Worm (Caenorhabditis elegans): ENCODE results near the gene F44F4.10.
"Not testable (repeated sequence)": the region's sequence is repeated elsewhere in the genome, so short reads cannot be mapped to it uniquely, and the experiment has no call there.

Gene F44F4.10

ce11 chrII:10945446-10945845, 28.4 kb upstream of the F44F4.10 start:
- TF ChIP-seq efl-1 (optimal IDR thresholded peaks at IDR 0.05) (peak; percentile 11 to 17), efl-1 (GFP tag; optimal IDR thresholded peaks at IDR 0.05 in 1 of 2) (peak in 1 of 2 experiments; percentile 86), lin-14 (GFP tag; optimal IDR thresholded peaks at IDR 0.05) (peak; percentile 34), blmp-1 (tag; optimal IDR thresholded peaks at IDR 0.05) (peak; percentile 84), ceh-63 (GFP tag; optimal IDR thresholded peaks at IDR 0.05) (no peak)

- TF ChIP-seq nhr-11 (tag; optimal IDR thresholded peaks at IDR 0.05); ama-1 (optimal IDR thresholded peaks at IDR 0.05); efl-1 (optimal IDR thresholded peaks at IDR 0.05); efl-1 (GFP tag; optimal IDR thresholded peaks at IDR 0.05 in 1 of 2): not testable (repeated sequence)
Measured at ce11 chrII:10941918-10942317, 24.8 kb upstream of the F44F4.10 start, which contains the start of gene R03D7.15. Gene R03D7.15 (plus strand): TSS chrII:10942216.

ce11 chrII:10935336-10935735, 18.3 kb upstream of the F44F4.10 start:
- TF ChIP-seq hpl-2 (GFP tag; optimal IDR thresholded peaks at IDR 0.05), result no peak
- TF ChIP-seq zip-4 (GFP tag; optimal IDR thresholded peaks at IDR 0.05), result no peak
- TF ChIP-seq lir-3 (tag; optimal IDR thresholded peaks at IDR 0.05; ENCODE audit: poor library complexity), result no peak
- no peak for TF ChIP-seq ceh-90 (tag; optimal IDR thresholded peaks at IDR 0.05)
- no peak for TF ChIP-seq nhr-20 (tag; optimal IDR thresholded peaks at IDR 0.05)
- no peak for TF ChIP-seq isw-1 (GFP tag; IDR thresholded peaks at IDR 0.05)
- TF ChIP-seq nhr-77 (tag; optimal IDR thresholded peaks at IDR 0.05), result no peak
- TF ChIP-seq sox-4 (tag; optimal IDR thresholded peaks at IDR 0.05), result no peak

- TF ChIP-seq hlh-17 (GFP tag; optimal IDR thresholded peaks at IDR 0.05; ENCODE audit: borderline replicate concordance) (peak; percentile 8), dpl-1 (GFP tag; optimal IDR thresholded peaks at IDR 0.05) (no peak)
Measured at ce11 chrII:10934786-10935185, 17.7 kb upstream of the F44F4.10 start, which contains the start of gene R03D7.2. Gene R03D7.2 (minus strand): TSS chrII:10935184.

ce11 chrII:10933948-10934722, 17.1 kb upstream of the F44F4.10 start:
- TF ChIP-seq fkh-8 (tag; optimal IDR thresholded peaks at IDR 0.05) (no peak), efl-1 (optimal IDR thresholded peaks at IDR 0.05) (no peak), efl-1 (GFP tag; optimal IDR thresholded peaks at IDR 0.05 in 1 of 2) (peak in 1 of 2 experiments; percentile 9), elt-3 (tag; optimal IDR thresholded peaks at IDR 0.05) (no peak)

ce11 chrII:10932305-10932704, 15.2 kb upstream of the F44F4.10 start:
- TF ChIP-seq swsn-7 (tag; optimal IDR thresholded peaks at IDR 0.05), result no peak
- TF ChIP-seq aly-2 (tag; optimal IDR thresholded peaks at IDR 0.05), result no peak
- no peak for TF ChIP-seq snu-23 (GFP tag; optimal IDR thresholded peaks at IDR 0.05)
- no peak for TF ChIP-seq ceh-88 (GFP tag; IDR thresholded peaks at IDR 0.05)
- no peak for TF ChIP-seq nhr-12 (tag; optimal IDR thresholded peaks at IDR 0.05)
- no peak for TF ChIP-seq mab-9 (GFP tag; IDR thresholded peaks at IDR 0.05)
- no peak for TF ChIP-seq nhr-77 (tag; optimal IDR thresholded peaks at IDR 0.05)
- TF ChIP-seq egl-13 (tag; optimal IDR thresholded peaks at IDR 0.05), result no peak
- no peak for TF ChIP-seq ama-1 (optimal IDR thresholded peaks at IDR 0.05)
- TF ChIP-seq elt-2 (tag; optimal IDR thresholded peaks at IDR 0.05), result no peak
- no peak for TF ChIP-seq hpl-2 (GFP tag; optimal IDR thresholded peaks at IDR 0.05)
- TF ChIP-seq sup-37 (GFP tag; optimal IDR thresholded peaks at IDR 0.05), result no peak
- no peak for TF ChIP-seq mdl-1 (tag; optimal IDR thresholded peaks at IDR 0.05)
- TF ChIP-seq elt-3 (tag; optimal IDR thresholded peaks at IDR 0.05), result no peak

All from whole organism, L1 larva.